Worm (Caenorhabditis elegans): Measurements from ENCODE around the gene mib-1.

ce11 chrIII:11238309-11238708, 52.2 kb downstream of the mib-1 start:
- TF ChIP-seq nfya-1 (tag; optimal IDR thresholded peaks at IDR 0.05; ENCODE audit: borderline replicate concordance, insufficient read depth) (no peak), lsl-1 (GFP tag; optimal IDR thresholded peaks at IDR 0.05) (no peak), dpff-1 (tag; optimal IDR thresholded peaks at IDR 0.05) (no peak)
